Fruit fly (Drosophila melanogaster): ENCODE measurements around the gene CG11898.

- TF ChIP-seq Gug (GFP tag; IDR thresholded peaks at IDR 0.05) (no peak), CG16779 (tag; optimal IDR thresholded peaks at IDR 0.05) (peak; percentile 65), pdm3 (GFP tag; optimal IDR thresholded peaks at IDR 0.05) (peak; percentile 23), Hr38 (GFP tag; optimal IDR thresholded peaks at IDR 0.05) (no peak), eg (GFP tag; IDR thresholded peaks at IDR 0.05) (peak; percentile 55), Smox (GFP tag; optimal IDR thresholded peaks at IDR 0.05) (peak; percentile 13), CG6163 (GFP tag; IDR thresholded peaks at IDR 0.05) (peak; percentile 82), Hr39 (GFP tag; optimal IDR thresholded peaks at IDR 0.05) (no peak), Eip75B (GFP tag; optimal IDR thresholded peaks at IDR 0.05) (peak; percentile 26), OdsH (GFP tag; optimal IDR thresholded peaks at IDR 0.05) (no peak), Ets96B (tag; optimal IDR thresholded peaks at IDR 0.05) (peak; percentile 70)
Observed at dm6 chr3R:29214982-29215533, 49.6 kb downstream of the CG11898 start.

Data from whole organism, prepupa.